Worm (Caenorhabditis elegans): ENCODE results near the gene gpx-7.

The gpx-7 gene

ce11 chrX:7799680-7800079, at the start of gene gpx-7:
gpx-7 (minus strand) TSS chrX:7799780.
- TF ChIP-seq nhr-11 (tag; optimal IDR thresholded peaks at IDR 0.05), result no peak
- TF ChIP-seq hlh-17 (GFP tag; optimal IDR thresholded peaks at IDR 0.05; ENCODE audit: borderline replicate concordance), result no peak
- TF ChIP-seq alr-1 (tag; optimal IDR thresholded peaks at IDR 0.05; ENCODE audit: borderline replicate concordance), result no peak
- TF ChIP-seq nhr-19 (GFP tag; conservative IDR thresholded peaks at IDR 0.05), result no peak
- no peak for TF ChIP-seq C04F5.9 (tag; optimal IDR thresholded peaks at IDR 0.05)
- TF ChIP-seq nhr-84 (tag; optimal IDR thresholded peaks at IDR 0.05), result no peak
- TF ChIP-seq jun-1 (tag; optimal IDR thresholded peaks at IDR 0.05), result no peak
- no peak for TF ChIP-seq zag-1 (tag; optimal IDR thresholded peaks at IDR 0.05)
- TF ChIP-seq lin-35 (GFP tag; optimal IDR thresholded peaks at IDR 0.05), result no peak
- no peak for TF ChIP-seq zip-4 (GFP tag; optimal IDR thresholded peaks at IDR 0.05)
- no peak for TF ChIP-seq dpl-1 (GFP tag; optimal IDR thresholded peaks at IDR 0.05)
- TF ChIP-seq nhr-85 (tag), result no peak
- TF ChIP-seq unc-30 (tag; optimal IDR thresholded peaks at IDR 0.05), result no peak
- no peak for TF ChIP-seq Y116A8C.19 (tag; optimal IDR thresholded peaks at IDR 0.05; ENCODE audit: borderline replicate concordance)

DNA sequence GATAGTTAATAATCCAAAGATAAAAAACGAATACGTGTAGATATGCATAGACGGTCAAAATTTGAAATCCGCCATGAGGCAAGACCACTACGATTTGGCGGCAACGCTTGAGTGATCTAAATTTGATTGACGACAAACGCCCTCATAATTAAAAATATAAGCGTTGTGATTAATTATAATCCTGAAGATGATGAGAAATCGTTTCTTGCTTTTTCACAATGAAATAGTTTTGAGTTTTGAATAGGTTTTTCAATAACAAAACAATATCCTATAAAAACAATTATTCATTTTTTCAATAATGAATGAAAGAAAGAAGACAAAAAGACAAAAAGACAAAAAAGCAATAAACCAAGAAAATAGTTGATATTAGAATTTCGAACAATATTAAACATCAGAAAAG, 47.8 kb upstream of the gpx-7 start, which contains the start of gene C54D2.6:
C54D2.6 (minus strand) TSS at position 101 of the 400 bp plus-strand sequence.
- TF ChIP-seq mab-9 (GFP tag; IDR thresholded peaks at IDR 0.05) (no peak), zip-4 (GFP tag; optimal IDR thresholded peaks at IDR 0.05) (no peak), pag-3 (tag; optimal IDR thresholded peaks at IDR 0.05; ENCODE audit: borderline replicate concordance, insufficient read depth) (no peak), nhr-20 (tag; optimal IDR thresholded peaks at IDR 0.05) (no peak), nhr-90 (tag; optimal IDR thresholded peaks at IDR 0.05; ENCODE audit: poor library complexity) (no peak)

- TF ChIP-seq pag-3 (tag; optimal IDR thresholded peaks at IDR 0.05; ENCODE audit: borderline replicate concordance, insufficient read depth), result no peak
- no peak for TF ChIP-seq ama-1 (optimal IDR thresholded peaks at IDR 0.05)
- TF ChIP-seq ces-1 (GFP tag; optimal IDR thresholded peaks at IDR 0.05), result no peak
- no peak for TF ChIP-seq ztf-11 (tag; optimal IDR thresholded peaks at IDR 0.05)
- TF ChIP-seq C34B4.2 (tag; optimal IDR thresholded peaks at IDR 0.05), result no peak
- no peak for TF ChIP-seq ceh-90 (tag; optimal IDR thresholded peaks at IDR 0.05)
- TF ChIP-seq nhr-237 (tag; optimal IDR thresholded peaks at IDR 0.05), result no peak
- no peak for TF ChIP-seq nhr-28 (tag; optimal IDR thresholded peaks at IDR 0.05)
- TF ChIP-seq sptf-1 (tag; optimal IDR thresholded peaks at IDR 0.05), result no peak
- no peak for TF ChIP-seq alr-1 (tag; optimal IDR thresholded peaks at IDR 0.05; ENCODE audit: borderline replicate concordance)
- TF ChIP-seq swsn-7 (tag; optimal IDR thresholded peaks at IDR 0.05), result no peak
- no peak for TF ChIP-seq jun-1 (tag; optimal IDR thresholded peaks at IDR 0.05)
- TF ChIP-seq lsy-2 (tag; optimal IDR thresholded peaks at IDR 0.05), result no peak
- no peak for TF ChIP-seq efl-3 (GFP tag; optimal IDR thresholded peaks at IDR 0.05)
- no peak for TF ChIP-seq rnt-1 (tag; optimal IDR thresholded peaks at IDR 0.05)
- TF ChIP-seq mep-1 (tag; optimal IDR thresholded peaks at IDR 0.05), result no peak
- no peak for TF ChIP-seq lir-3 (tag; optimal IDR thresholded peaks at IDR 0.05; ENCODE audit: poor library complexity)
- TF ChIP-seq lin-15B (tag; optimal IDR thresholded peaks at IDR 0.05), result no peak
Measured at ce11 chrX:7842241-7842640, 42.7 kb upstream of the gpx-7 start, which contains the start of gene idpp-11. idpp-11 (plus strand) TSS chrX:7842541.

ce11 chrX:7839989-7840388, 40.4 kb upstream of the gpx-7 start:
- TF ChIP-seq mdl-1 (tag; optimal IDR thresholded peaks at IDR 0.05) (no peak), skn-1 (tag; optimal IDR thresholded peaks at IDR 0.05) (no peak), nhr-19 (GFP tag; conservative IDR thresholded peaks at IDR 0.05) (no peak), ces-1 (GFP tag; optimal IDR thresholded peaks at IDR 0.05) (no peak), hlh-17 (GFP tag; optimal IDR thresholded peaks at IDR 0.05; ENCODE audit: borderline replicate concordance) (no peak), egl-13 (tag; optimal IDR thresholded peaks at IDR 0.05) (no peak), tbx-2 (tag; optimal IDR thresholded peaks at IDR 0.05) (no peak), jun-1 (tag; optimal IDR thresholded peaks at IDR 0.05) (no peak), mef-2 (tag; optimal IDR thresholded peaks at IDR 0.05) (no peak), ets-5 (GFP tag; IDR thresholded peaks at IDR 0.05) (no peak), irx-1 (tag; optimal IDR thresholded peaks at IDR 0.05) (no peak), unc-62 (GFP tag; optimal IDR thresholded peaks at IDR 0.05) (no peak), lin-14 (GFP tag; optimal IDR thresholded peaks at IDR 0.05) (no peak), fkh-8 (tag; optimal IDR thresholded peaks at IDR 0.05) (no peak), aha-1 (tag; optimal IDR thresholded peaks at IDR 0.05) (no peak), zag-1 (tag; optimal IDR thresholded peaks at IDR 0.05) (no peak)
